Worm (Caenorhabditis elegans) whole organism, late embryonic: Measurements from ENCODE around the gene nhr-97.

Source experiments
- ceh-31 ChIP-seq: sonication (generic microtip); optimal IDR thresholded peaks from 2 replicates; lab custom pipeline; 2016; ENCODE audit warnings: missing genetic modification characterization, missing compliant biosample characterization
- fkh-10 ChIP-seq: fragments of 150-350 bp; optimal IDR thresholded peaks from 2 replicates; lab custom pipeline; 2014; ENCODE audit warnings: missing biosample characterization, missing genetic modification reagents, missing genetic modification characterization
- pros-1 ChIP-seq: fragments of 150-350 bp; optimal IDR thresholded peaks from 2 replicates; lab custom pipeline; 2014; ENCODE audit warnings: missing biosample characterization, missing genetic modification reagents, missing genetic modification characterization
- tbx-2 ChIP-seq: sonication (generic microtip); optimal IDR thresholded peaks from 2 replicates; lab custom pipeline; 2016; ENCODE audit warnings: missing genetic modification characterization, missing compliant biosample characterization

DNA sequence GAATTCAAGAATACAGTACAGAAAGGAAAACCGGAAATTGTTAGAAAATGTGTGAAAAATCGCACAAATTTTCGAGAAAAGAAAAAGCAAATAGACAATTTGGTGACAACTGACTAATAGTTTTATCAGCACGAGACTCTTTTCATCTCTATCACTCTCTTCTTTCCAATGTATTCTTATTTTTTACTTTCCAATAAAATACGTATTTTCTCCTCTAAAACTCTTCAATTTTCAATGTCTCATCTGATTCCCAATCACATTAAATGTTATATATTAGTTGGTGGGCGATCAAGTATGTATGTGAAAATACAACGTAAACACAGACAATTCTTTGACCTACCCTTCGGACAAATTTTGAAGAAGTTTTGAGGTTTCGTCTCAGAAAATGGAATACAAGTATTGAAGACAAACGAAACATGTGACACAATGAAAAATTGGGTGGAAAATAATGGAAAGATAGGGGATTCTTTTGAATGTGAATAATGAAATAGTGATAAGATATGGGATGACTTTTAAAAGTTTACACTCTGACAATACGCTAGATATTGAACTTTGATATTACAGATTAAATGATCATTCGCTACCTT, 20.1 kb upstream of the nhr-97 start, which contains the start of gene cka-1:
- TF ChIP-seq fkh-10 (no peak), pros-1 (tag; lab: Kevin White, UChicago) (no peak), tbx-2 (tag; lab: Kevin White, UChicago) (no peak), ceh-31 (tag; lab: Kevin White, UChicago) (no peak)
